Fruit fly (Drosophila melanogaster) S2 (cell line): Measurements from ENCODE around the gene CG31496.

Experiments used
- CG8478 ChIP-seq: fragments of >200 bp; optimal IDR thresholded peaks from 2 replicates; lab custom pipeline; 2018
- CTCF ChIP-seq, 2 experiments: fragments of >200 bp; optimal IDR thresholded peaks; 2 replicates each; lab custom pipeline; 2018

dm6 chr3R:7326200-7326599 lies 18.7 kb upstream of the CG31496 start:
- no peak for TF ChIP-seq CTCF (optimal IDR thresholded peaks at IDR 0.05; lab: Kevin White, UChicago)
- TF ChIP-seq CG8478: no peak
